Worm (Caenorhabditis elegans) whole organism, early embryonic: ENCODE measurements around the gene idpc-4.

Source experiments
- B0310.2 ChIP-seq: sonication (generic microtip); optimal IDR thresholded peaks from 2 replicates; lab custom pipeline; 2016; ENCODE audit warnings: mild to moderate bottlenecking, missing genetic modification characterization, missing compliant biosample characterization
- F13C5.2 ChIP-seq: sonication (generic microtip); optimal IDR thresholded peaks from 2 replicates; lab custom pipeline; 2017; ENCODE audit warnings: mild to moderate bottlenecking, missing genetic modification characterization, inconsistent platforms, missing compliant biosample characterization
- aly-1 ChIP-seq: sonication (generic microtip); optimal IDR thresholded peaks from 2 replicates; lab custom pipeline; 2016; ENCODE audit warnings: missing genetic modification characterization, missing compliant biosample characterization
- ama-1 ChIP-seq: fragments of 150-350 bp; optimal IDR thresholded peaks from 2 replicates; lab custom pipeline; 2014
- ceh-13 ChIP-seq: fragments of 200-800 bp; sonication (Bioruptor generic); optimal IDR thresholded peaks from 2 replicates; lab custom pipeline; 2018; ENCODE audit warnings: mild to moderate bottlenecking, missing genetic modification characterization, missing compliant biosample characterization
- ceh-36 ChIP-seq: sonication (generic microtip); optimal IDR thresholded peaks from 2 replicates; lab custom pipeline; 2016; ENCODE audit warnings: missing genetic modification characterization, inconsistent platforms, missing compliant biosample characterization
- ets-7 ChIP-seq: sonication (generic microtip); optimal IDR thresholded peaks from 2 replicates; lab custom pipeline; 2016; ENCODE audit warnings: missing genotype, missing genetic modification characterization, missing compliant biosample characterization
- flt-1 ChIP-seq: fragments of 200-800 bp; sonication (Bioruptor generic); IDR thresholded peaks from 2 replicates; pipeline ENCODE4 v1.3.6; 2022; ENCODE audit warnings: missing genetic modification characterization, missing compliant biosample characterization
- hmbx-1 ChIP-seq: sonication (generic microtip); optimal IDR thresholded peaks from 2 replicates; lab custom pipeline; 2016; ENCODE audit warnings: mild to moderate bottlenecking, missing genetic modification characterization, missing compliant biosample characterization
- hmg-4 ChIP-seq: fragments of 200-800 bp; sonication (Bioruptor generic); optimal IDR thresholded peaks from 2 replicates; lab custom pipeline; 2018; ENCODE audit warnings: mild to moderate bottlenecking, missing genetic modification characterization, missing compliant biosample characterization
- hnd-1 ChIP-seq: sonication (generic microtip); optimal IDR thresholded peaks from 2 replicates; lab custom pipeline; 2016; ENCODE audit warnings: missing genetic modification characterization, missing compliant biosample characterization
- pes-1 ChIP-seq: fragments of 200-800 bp; sonication (Bioruptor generic); IDR thresholded peaks from 2 replicates; pipeline ENCODE4 v1.3.6; 2022; ENCODE audit warnings: missing genetic modification reagents, missing genetic modification characterization, missing compliant biosample characterization
- scrt-1 ChIP-seq: fragments of 200-800 bp; sonication (Bioruptor generic); IDR thresholded peaks from 2 replicates; pipeline ENCODE4 v1.3.6; 2022; ENCODE audit warnings: missing genetic modification characterization, missing compliant biosample characterization
- sea-1 ChIP-seq: fragments of 200-800 bp; sonication (Bioruptor generic); conservative IDR thresholded peaks from 2 replicates; pipeline ENCODE4 v1.3.6; 2022; ENCODE audit warnings: missing genetic modification characterization, missing compliant biosample characterization
- tbx-11 ChIP-seq: fragments of 200-800 bp; sonication (Bioruptor generic); IDR thresholded peaks from 2 replicates; pipeline ENCODE4 v1.3.6; 2022; ENCODE audit warnings: missing genetic modification characterization, missing compliant biosample characterization
- tbx-37 ChIP-seq: fragments of 200-800 bp; sonication (Bioruptor generic); conservative IDR thresholded peaks from 2 replicates; pipeline ENCODE4 v1.3.6; 2022; ENCODE audit warnings: missing genetic modification reagents, missing genetic modification characterization, missing compliant biosample characterization
- tra-4 ChIP-seq: sonication (generic microtip); optimal IDR thresholded peaks from 2 replicates; lab custom pipeline; 2017; ENCODE audit warnings: missing genetic modification characterization, missing compliant biosample characterization

Gene idpc-4

DNA sequence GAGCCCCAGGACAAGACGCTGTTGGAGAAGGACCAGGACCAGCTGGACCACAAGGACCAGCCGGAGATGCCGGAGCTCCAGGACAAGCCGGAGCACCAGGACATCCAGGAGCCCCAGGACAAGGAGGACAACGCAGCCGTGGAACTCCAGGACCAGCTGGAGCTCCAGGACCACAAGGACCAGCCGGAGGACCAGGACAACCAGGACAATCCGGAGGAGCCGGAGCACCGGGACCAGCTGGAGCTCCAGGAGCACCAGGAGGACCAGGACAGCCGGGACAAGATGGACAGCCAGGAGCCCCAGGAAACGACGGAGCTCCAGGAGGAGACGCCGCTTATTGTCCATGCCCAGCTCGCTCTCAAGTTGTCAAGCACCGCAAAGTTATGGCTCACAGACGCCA, 5.3 kb downstream of the idpc-4 start:
- TF ChIP-seq hnd-1 (tag; lab: Kevin White, UChicago) (no peak), ets-7 (tag; lab: Kevin White, UChicago) (no peak), scrt-1 (GFP tag; lab: Robert Waterston, UW) (no peak), tbx-11 (GFP tag; lab: Robert Waterston, UW) (no peak), B0310.2 (tag; lab: Kevin White, UChicago) (no peak), hmbx-1 (no peak), hmg-4 (GFP tag; lab: Kevin White, UChicago) (no peak), aly-1 (tag; lab: Kevin White, UChicago) (no peak), pes-1 (GFP tag; lab: Robert Waterston, UW) (no peak), flt-1 (GFP tag; lab: Robert Waterston, UW) (no peak), tbx-37 (GFP tag; lab: Robert Waterston, UW) (no peak), tra-4 (tag; lab: Kevin White, UChicago) (no peak), ceh-13 (GFP tag; lab: Kevin White, UChicago) (no peak), ama-1 (lab: Kevin White, UChicago) (no peak), ceh-36 (tag; lab: Kevin White, UChicago) (no peak), F13C5.2 (tag; lab: Kevin White, UChicago) (no peak)

ce11 chrV:9630944-9631343, 5.7 kb downstream of the idpc-4 start, which contains the start of gene T06E4.5:
T06E4.5 (plus strand) TSS chrV:9631244.
- no peak for TF ChIP-seq aly-1 (tag; lab: Kevin White, UChicago)
- TF ChIP-seq ama-1 (lab: Kevin White, UChicago) = no peak
- no peak for TF ChIP-seq ets-7 (tag; lab: Kevin White, UChicago)
- no peak for TF ChIP-seq scrt-1 (GFP tag; lab: Robert Waterston, UW)
- TF ChIP-seq tra-4 (tag; lab: Kevin White, UChicago) = no peak
- no peak for TF ChIP-seq tbx-11 (GFP tag; lab: Robert Waterston, UW)
- no peak for TF ChIP-seq flt-1 (GFP tag; lab: Robert Waterston, UW)
- TF ChIP-seq sea-1 = no peak
- no peak for TF ChIP-seq ceh-13 (GFP tag; lab: Kevin White, UChicago)
- TF ChIP-seq hmbx-1 = no peak
- no peak for TF ChIP-seq F13C5.2 (tag; lab: Kevin White, UChicago)
- TF ChIP-seq B0310.2 (tag; lab: Kevin White, UChicago) = no peak
- no peak for TF ChIP-seq pes-1 (GFP tag; lab: Robert Waterston, UW)
- no peak for TF ChIP-seq tbx-37 (GFP tag; lab: Robert Waterston, UW)
- no peak for TF ChIP-seq hmg-4 (GFP tag; lab: Kevin White, UChicago)
- no peak for TF ChIP-seq ceh-36 (tag; lab: Kevin White, UChicago)
- TF ChIP-seq hnd-1 (tag; lab: Kevin White, UChicago) = no peak

- TF ChIP-seq B0310.2 (tag; lab: Kevin White, UChicago) = no peak
These were observed 7.1 kb downstream of the idpc-4 start for ce11 chrV:9632348-9632747.

DNA sequence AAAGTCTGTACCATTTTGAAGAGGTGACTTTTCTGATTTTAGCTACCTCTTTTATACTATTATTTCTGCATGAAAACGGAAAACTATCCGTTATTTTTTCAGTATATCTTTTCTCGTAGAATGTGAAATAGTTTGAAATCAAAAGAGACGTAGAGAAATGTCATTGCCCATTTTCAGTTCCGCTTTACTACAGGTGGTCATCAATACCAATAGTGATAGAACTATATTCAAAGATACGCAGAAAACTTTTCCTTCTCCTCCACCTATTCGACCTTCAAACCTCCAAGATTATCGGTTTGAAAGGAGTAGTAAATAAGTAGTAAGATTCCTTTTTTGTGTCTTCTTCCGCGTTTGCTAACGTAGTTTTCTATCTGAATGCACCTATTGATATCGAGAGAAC, 8.1 kb downstream of the idpc-4 start, which contains the start of gene col-147:
Gene col-147, minus strand, starts transcription at position 26 of the 400 bp plus-strand sequence.
- TF ChIP-seq tra-4 (tag; lab: Kevin White, UChicago) (no peak), tbx-37 (GFP tag; lab: Robert Waterston, UW) (no peak), F13C5.2 (tag; lab: Kevin White, UChicago) (no peak), ets-7 (tag; lab: Kevin White, UChicago) (no peak), sea-1 (no peak), flt-1 (GFP tag; lab: Robert Waterston, UW) (no peak), hmg-4 (GFP tag; lab: Kevin White, UChicago) (no peak), aly-1 (tag; lab: Kevin White, UChicago) (no peak), ama-1 (lab: Kevin White, UChicago) (no peak), ceh-36 (tag; lab: Kevin White, UChicago) (no peak), B0310.2 (tag; lab: Kevin White, UChicago) (no peak), tbx-11 (GFP tag; lab: Robert Waterston, UW) (no peak), hnd-1 (tag; lab: Kevin White, UChicago) (no peak), hmbx-1 (no peak), ceh-13 (GFP tag; lab: Kevin White, UChicago) (no peak)

DNA sequence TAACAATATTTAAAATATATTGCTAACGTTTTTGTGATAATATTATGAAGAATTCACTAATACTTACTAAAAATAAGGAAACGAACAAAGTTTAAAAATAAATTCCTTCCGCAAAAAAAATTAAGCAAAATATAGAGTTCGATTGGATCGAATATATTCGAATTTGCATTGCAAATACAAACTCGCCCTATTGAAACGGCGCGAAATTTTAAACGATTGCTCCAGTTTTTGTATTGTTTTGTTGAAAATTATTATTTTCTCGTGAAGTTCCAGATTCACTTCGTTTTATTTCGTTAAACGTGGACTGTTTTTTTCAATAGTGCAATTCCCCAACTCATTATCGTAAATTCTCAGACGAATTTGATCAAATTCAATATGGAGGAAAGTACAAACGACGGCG, 20.3 kb downstream of the idpc-4 start, which contains the start of the genes atl-1 and hcp-2:
Gene atl-1, minus strand, starts transcription at position 89 of the 400 bp plus-strand sequence.
Gene hcp-2, plus strand, starts transcription at position 353 of the 400 bp plus-strand sequence.
- TF ChIP-seq ama-1 (lab: Kevin White, UChicago) = no peak
- TF ChIP-seq ceh-13 (GFP tag; lab: Kevin White, UChicago) = no peak
- TF ChIP-seq scrt-1 (GFP tag; lab: Robert Waterston, UW) = no peak
- TF ChIP-seq B0310.2 (tag; lab: Kevin White, UChicago) = no peak
- no peak for TF ChIP-seq tbx-37 (GFP tag; lab: Robert Waterston, UW)
- no peak for TF ChIP-seq pes-1 (GFP tag; lab: Robert Waterston, UW)
- no peak for TF ChIP-seq F13C5.2 (tag; lab: Kevin White, UChicago)
- TF ChIP-seq hnd-1 (tag; lab: Kevin White, UChicago) = no peak
- TF ChIP-seq hmg-4 (GFP tag; lab: Kevin White, UChicago) = no peak
- TF ChIP-seq tbx-11 (GFP tag; lab: Robert Waterston, UW) = no peak
- TF ChIP-seq aly-1 (tag; lab: Kevin White, UChicago) = no peak
- no peak for TF ChIP-seq hmbx-1
- TF ChIP-seq ets-7 (tag; lab: Kevin White, UChicago) = no peak
- TF ChIP-seq tra-4 (tag; lab: Kevin White, UChicago) = no peak
- TF ChIP-seq flt-1 (GFP tag; lab: Robert Waterston, UW) = no peak
- TF ChIP-seq sea-1 = no peak
- no peak for TF ChIP-seq ceh-36 (tag; lab: Kevin White, UChicago)

DNA sequence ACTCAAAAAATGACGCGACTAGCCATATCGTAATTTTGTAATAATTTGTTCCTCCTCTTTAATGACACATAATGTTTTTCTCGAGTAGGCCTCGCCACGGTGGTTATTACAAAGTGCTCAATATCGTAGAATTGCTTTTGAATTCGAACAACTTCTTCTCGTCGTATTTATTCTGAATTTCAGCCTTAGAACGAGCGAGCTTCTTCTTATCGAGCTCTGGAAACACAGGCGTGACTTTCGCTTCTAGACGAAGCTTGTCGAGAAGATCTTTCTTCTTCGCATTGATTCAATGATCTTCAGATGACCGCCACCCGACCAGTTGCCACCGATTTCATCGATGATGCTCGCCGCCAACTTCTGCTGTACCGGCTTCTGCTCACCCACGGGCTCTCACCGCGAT, 26.1 kb downstream of the idpc-4 start, which contains the start of gene T06E4.21:
Gene T06E4.21, plus strand, starts transcription at position 301 of the 400 bp plus-strand sequence.
- TF ChIP-seq ceh-13 (GFP tag; lab: Kevin White, UChicago) (no peak), scrt-1 (GFP tag; lab: Robert Waterston, UW) (no peak), F13C5.2 (tag; lab: Kevin White, UChicago) (no peak), pes-1 (GFP tag; lab: Robert Waterston, UW) (no peak)
